Worm (Caenorhabditis elegans): ENCODE measurements around the gene B0280.17.
A peak's percentile ranks its signal among the peaks of the same experiment; 100 is the strongest.

The B0280.17 gene

ce11 chrIII:7100001-7100400 is 35.9 kb downstream of the B0280.17 start, which contains the start of gene ZK418.11:
Gene ZK418.11, plus strand, starts transcription at chrIII:7100289.
- no peak for TF ChIP-seq lin-1 (GFP tag; IDR thresholded peaks at IDR 0.05)

- TF ChIP-seq spr-1 (tag; optimal IDR thresholded peaks at IDR 0.05) (no peak), Y105C5A.15 (GFP tag; IDR thresholded peaks at IDR 0.05) (no peak), aha-1 (tag) (peak; percentile 96), duxl-1 (tag; optimal IDR thresholded peaks at IDR 0.05; ENCODE audit: poor library complexity) (no peak)
These were observed 39.4 kb downstream of the B0280.17 start for ce11 chrIII:7096481-7096880.

ce11 chrIII:7095156-7095555 is 40.8 kb downstream of the B0280.17 start, which contains the start of gene nhr-9:
Gene nhr-9, plus strand, starts transcription at chrIII:7095462.
- TF ChIP-seq lin-13 (GFP tag; optimal IDR thresholded peaks at IDR 0.05), result no peak

- peak; percentile 57 for TF ChIP-seq aha-1 (tag)
- no peak for TF ChIP-seq vab-7 (GFP tag; IDR thresholded peaks at IDR 0.05)
These were observed 44.9 kb downstream of the B0280.17 start, which contains the start of gene ZK418.2 for ce11 chrIII:7091042-7091441. Gene ZK418.2, plus strand, starts transcription at chrIII:7091342.

- TF ChIP-seq daf-16 (GFP tag; optimal IDR thresholded peaks at IDR 0.05) (no peak), daf-16 (tag; optimal IDR thresholded peaks at IDR 0.05) (no peak), nhr-11 (tag; optimal IDR thresholded peaks at IDR 0.05) (peak; percentile 13)
These were observed 45.4 kb downstream of the B0280.17 start, which contains the start of gene ZK418.10 for ce11 chrIII:7090545-7090944. Gene ZK418.10, minus strand, starts transcription at chrIII:7090692.

- TF ChIP-seq R02D3.7 (tag; optimal IDR thresholded peaks at IDR 0.05), result no peak
- peak; percentile 6 for TF ChIP-seq nhr-11 (tag; optimal IDR thresholded peaks at IDR 0.05)
- TF ChIP-seq dpl-1 (GFP tag; optimal IDR thresholded peaks at IDR 0.05), result peak; percentile 73
- no peak for TF ChIP-seq daf-12 (tag; optimal IDR thresholded peaks at IDR 0.05)
- no peak for TF ChIP-seq mxl-2 (GFP tag; conservative IDR thresholded peaks at IDR 0.05)
- peak in 1 of 2 experiments; percentile 88 for TF ChIP-seq hif-1 (tag; optimal IDR thresholded peaks at IDR 0.05)
- no peak for TF ChIP-seq nhr-237 (tag; optimal IDR thresholded peaks at IDR 0.05)
- no peak for TF ChIP-seq D1046.2 (GFP tag; IDR thresholded peaks at IDR 0.05)
- TF ChIP-seq ceh-62 (tag; optimal IDR thresholded peaks at IDR 0.05), result no peak
- peak; percentile 42 for TF ChIP-seq rbr-2 (tag; optimal IDR thresholded peaks at IDR 0.05)
- no peak for TF ChIP-seq zfp-2 (tag; optimal IDR thresholded peaks at IDR 0.05)
- TF ChIP-seq nhr-76 (tag; optimal IDR thresholded peaks at IDR 0.05), result no peak
- no peak for TF ChIP-seq tra-1 (GFP tag; IDR thresholded peaks at IDR 0.05)
- no peak for TF ChIP-seq snpc-4 (tag; optimal IDR thresholded peaks at IDR 0.05)
- TF ChIP-seq ceh-28 (tag; optimal IDR thresholded peaks at IDR 0.05), result peak; percentile 18
- no peak for TF ChIP-seq spr-3 (GFP tag; optimal IDR thresholded peaks at IDR 0.05)
- TF ChIP-seq unc-39 (tag; optimal IDR thresholded peaks at IDR 0.05), result no peak
- TF ChIP-seq nhr-77 (tag; optimal IDR thresholded peaks at IDR 0.05), result peak; percentile 18
- no peak for TF ChIP-seq tag-97 (GFP tag; IDR thresholded peaks at IDR 0.05)
- peak; percentile 22 to 89 for TF ChIP-seq lsy-2 (tag; optimal IDR thresholded peaks at IDR 0.05)
- no peak for TF ChIP-seq F44E2.7 (GFP tag; IDR thresholded peaks at IDR 0.05)
- peak; percentile 79 for TF ChIP-seq unc-130 (GFP tag; optimal IDR thresholded peaks at IDR 0.05)
- no peak for TF ChIP-seq ceh-32 (tag; optimal IDR thresholded peaks at IDR 0.05; ENCODE audit: poor library complexity)
- TF ChIP-seq mxl-3 (GFP tag; optimal IDR thresholded peaks at IDR 0.05), result peak; percentile 33
- no peak for TF ChIP-seq ztf-7 (tag; optimal IDR thresholded peaks at IDR 0.05)
- TF ChIP-seq lin-13 (GFP tag; optimal IDR thresholded peaks at IDR 0.05), result peak; percentile 44
- TF ChIP-seq ceh-82 (tag; optimal IDR thresholded peaks at IDR 0.05), result no peak
- TF ChIP-seq sdz-12 (GFP tag; optimal IDR thresholded peaks at IDR 0.05), result no peak
- no peak for TF ChIP-seq daf-16 (GFP tag; optimal IDR thresholded peaks at IDR 0.05)
- TF ChIP-seq daf-16 (tag; optimal IDR thresholded peaks at IDR 0.05), result no peak
- TF ChIP-seq T26A8.4 (GFP tag; IDR thresholded peaks at IDR 0.05), result no peak
- no peak for TF ChIP-seq zip-11 (GFP tag; IDR thresholded peaks at IDR 0.05)
- peak; percentile 27; the same call in 1 of the 2 replicates for TF ChIP-seq dmd-6 (GFP tag; IDR thresholded peaks at IDR 0.05)
- no peak for TF ChIP-seq php-3 (GFP tag; IDR thresholded peaks at IDR 0.05)
- peak; percentile 98 for TF ChIP-seq mes-2 (tag; optimal IDR thresholded peaks at IDR 0.05; ENCODE audit: poor library complexity, severe bottlenecking)
These were observed 48.1 kb downstream of the B0280.17 start, which contains the start of gene fubl-2 for ce11 chrIII:7087691-7088323. Gene fubl-2, minus strand, starts transcription at chrIII:7087741.
